Worm (Caenorhabditis elegans) whole organism, midembryonic: ENCODE data around the gene Y57G7A.11.

Experiments
- T22C8.4 ChIP-seq: fragments of 200-800 bp; sonication (Bioruptor generic); IDR thresholded peaks from 2 replicates; pipeline ENCODE4 v1.3.6; 2022; ENCODE audit warnings: missing genetic modification characterization, missing compliant biosample characterization
- cog-1 ChIP-seq: sonication (generic microtip); optimal IDR thresholded peaks from 2 replicates; lab custom pipeline; 2016; ENCODE audit warnings: missing genetic modification characterization, missing compliant biosample characterization
- flt-1 ChIP-seq: fragments of 200-800 bp; sonication (Bioruptor generic); IDR thresholded peaks from 2 replicates; pipeline ENCODE4 v1.3.6; 2022; ENCODE audit warnings: missing genetic modification characterization, missing compliant biosample characterization
- klf-2 ChIP-seq: fragments of 200-800 bp; sonication (Bioruptor generic); conservative IDR thresholded peaks from 2 replicates; pipeline ENCODE4 v1.3.6; 2022; ENCODE audit warnings: missing genetic modification reagents, missing genetic modification characterization, missing compliant biosample characterization
- med-1 ChIP-seq: sonication (generic microtip); optimal IDR thresholded peaks from 2 replicates; lab custom pipeline; 2017; ENCODE audit warnings: missing genetic modification characterization, mild to moderate bottlenecking, missing compliant biosample characterization, antibody characterized with exemption, missing genetic modification reagents; ENCODE audit not compliant: insufficient read depth
- ref-1 ChIP-seq: fragments of 200-800 bp; sonication (Bioruptor generic); conservative IDR thresholded peaks from 2 replicates; pipeline ENCODE4 v1.3.6; 2022; ENCODE audit warnings: missing genetic modification reagents, missing genetic modification characterization, missing compliant biosample characterization
- tab-1 ChIP-seq: fragments of 200-800 bp; sonication (Bioruptor generic); IDR thresholded peaks from 2 replicates; pipeline ENCODE4 v1.3.6; 2022; ENCODE audit warnings: missing genetic modification characterization, missing compliant biosample characterization
- ztf-23 ChIP-seq: fragments of 200-800 bp; sonication (Bioruptor generic); IDR thresholded peaks from 2 replicates; pipeline ENCODE4 v1.3.6; 2022; ENCODE audit warnings: missing genetic modification reagents, missing genetic modification characterization, missing compliant biosample characterization
- ztf-29 ChIP-seq: fragments of 200-800 bp; sonication (Bioruptor generic); IDR thresholded peaks from 2 replicates; pipeline ENCODE4 v1.3.6; 2022; ENCODE audit warnings: missing genetic modification reagents, missing genetic modification characterization, missing compliant biosample characterization

Y57G7A.11 gene

ce11 chrII:1276778-1277177, at the start of gene Y57G7A.11:
Y57G7A.11 (minus strand) TSS chrII:1276878.
- no peak for TF ChIP-seq ztf-23 (GFP tag; lab: Robert Waterston, UW)
- TF ChIP-seq med-1 (GFP tag; lab: Kevin White, UChicago): no peak
- no peak for TF ChIP-seq cog-1 (tag; lab: Kevin White, UChicago)
- no peak for TF ChIP-seq T22C8.4 (GFP tag; lab: Robert Waterston, UW)
- no peak for TF ChIP-seq tab-1 (GFP tag; lab: Robert Waterston, UW)
- TF ChIP-seq klf-2 (GFP tag; lab: Robert Waterston, UW): no peak
- TF ChIP-seq ref-1: no peak
- no peak for TF ChIP-seq flt-1 (GFP tag; lab: Robert Waterston, UW)
- no peak for TF ChIP-seq ztf-29

- no peak for TF ChIP-seq med-1 (GFP tag; lab: Kevin White, UChicago)
- TF ChIP-seq ztf-23 (GFP tag; lab: Robert Waterston, UW): no peak
- TF ChIP-seq flt-1 (GFP tag; lab: Robert Waterston, UW): no peak
- TF ChIP-seq tab-1 (GFP tag; lab: Robert Waterston, UW): no peak
- no peak for TF ChIP-seq cog-1 (tag; lab: Kevin White, UChicago)
- no peak for TF ChIP-seq T22C8.4 (GFP tag; lab: Robert Waterston, UW)
- TF ChIP-seq ztf-29: no peak
- TF ChIP-seq klf-2 (GFP tag; lab: Robert Waterston, UW): no peak
- TF ChIP-seq ref-1: no peak
These were observed 48.9 kb upstream of the Y57G7A.11 start for ce11 chrII:1325604-1326003.

DNA sequence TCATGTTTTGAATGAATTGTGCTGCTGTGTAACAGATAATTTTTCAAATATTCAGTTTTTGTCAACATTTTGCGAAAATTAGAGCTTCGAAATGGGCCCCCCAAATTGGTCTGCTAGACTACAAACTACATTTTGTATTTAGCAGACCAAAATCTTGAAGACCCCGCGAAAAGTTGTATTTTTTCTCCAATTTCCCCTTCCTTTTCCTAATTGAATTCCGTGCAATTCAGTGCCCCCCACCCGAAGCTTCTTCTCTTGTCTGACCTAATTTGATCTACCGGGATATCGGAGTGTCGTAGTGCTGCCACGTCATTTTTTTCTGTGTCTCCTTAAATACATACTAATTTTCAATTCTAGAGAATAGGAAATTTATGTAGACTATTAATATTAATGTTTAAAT, 47.3 kb upstream of the Y57G7A.11 start:
- TF ChIP-seq med-1 (GFP tag; lab: Kevin White, UChicago) (no peak), tab-1 (GFP tag; lab: Robert Waterston, UW) (no peak), ztf-29 (no peak), klf-2 (GFP tag; lab: Robert Waterston, UW) (no peak), T22C8.4 (GFP tag; lab: Robert Waterston, UW) (no peak), ztf-23 (GFP tag; lab: Robert Waterston, UW) (no peak), cog-1 (tag; lab: Kevin White, UChicago) (no peak), flt-1 (GFP tag; lab: Robert Waterston, UW) (no peak)

DNA sequence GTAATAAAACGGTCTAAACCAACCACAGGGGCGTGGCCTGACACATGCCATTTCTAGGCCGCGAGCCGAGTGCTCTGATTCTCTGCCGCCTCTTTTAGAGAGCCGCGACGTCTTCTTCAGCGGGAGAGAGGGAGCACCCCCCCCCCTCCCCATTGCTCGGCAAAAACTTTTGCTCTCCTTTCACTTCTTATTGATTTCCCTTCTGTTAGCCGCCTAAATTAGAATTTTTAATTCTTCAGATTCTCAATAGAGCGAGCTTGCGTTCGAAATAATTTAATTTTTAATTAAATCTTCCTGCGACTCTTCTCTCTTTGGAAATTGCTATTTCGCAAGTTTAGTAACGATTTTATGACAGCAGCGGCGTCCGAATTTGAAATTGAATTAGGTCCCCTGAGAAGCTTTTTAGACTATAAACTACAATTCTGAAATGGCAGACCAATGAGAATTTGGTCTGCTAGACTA, 46.5 kb upstream of the Y57G7A.11 start:
- no peak for TF ChIP-seq klf-2 (GFP tag; lab: Robert Waterston, UW)
- TF ChIP-seq ztf-29: no peak
- no peak for TF ChIP-seq ztf-23 (GFP tag; lab: Robert Waterston, UW)
- TF ChIP-seq T22C8.4 (GFP tag; lab: Robert Waterston, UW): no peak
- TF ChIP-seq ref-1: no peak
- TF ChIP-seq cog-1 (tag; lab: Kevin White, UChicago): no peak
- TF ChIP-seq med-1 (GFP tag; lab: Kevin White, UChicago): no peak
- no peak for TF ChIP-seq tab-1 (GFP tag; lab: Robert Waterston, UW)

- TF ChIP-seq ztf-23 (GFP tag; lab: Robert Waterston, UW): no peak
- TF ChIP-seq cog-1 (tag; lab: Kevin White, UChicago): no peak
- no peak for TF ChIP-seq tab-1 (GFP tag; lab: Robert Waterston, UW)
- no peak for TF ChIP-seq klf-2 (GFP tag; lab: Robert Waterston, UW)
- no peak for TF ChIP-seq ztf-29
- no peak for TF ChIP-seq flt-1 (GFP tag; lab: Robert Waterston, UW)
- TF ChIP-seq ref-1: no peak
- no peak for TF ChIP-seq T22C8.4 (GFP tag; lab: Robert Waterston, UW)
- no peak for TF ChIP-seq med-1 (GFP tag; lab: Kevin White, UChicago)
These were observed 45.9 kb upstream of the Y57G7A.11 start for ce11 chrII:1322283-1323173.

DNA sequence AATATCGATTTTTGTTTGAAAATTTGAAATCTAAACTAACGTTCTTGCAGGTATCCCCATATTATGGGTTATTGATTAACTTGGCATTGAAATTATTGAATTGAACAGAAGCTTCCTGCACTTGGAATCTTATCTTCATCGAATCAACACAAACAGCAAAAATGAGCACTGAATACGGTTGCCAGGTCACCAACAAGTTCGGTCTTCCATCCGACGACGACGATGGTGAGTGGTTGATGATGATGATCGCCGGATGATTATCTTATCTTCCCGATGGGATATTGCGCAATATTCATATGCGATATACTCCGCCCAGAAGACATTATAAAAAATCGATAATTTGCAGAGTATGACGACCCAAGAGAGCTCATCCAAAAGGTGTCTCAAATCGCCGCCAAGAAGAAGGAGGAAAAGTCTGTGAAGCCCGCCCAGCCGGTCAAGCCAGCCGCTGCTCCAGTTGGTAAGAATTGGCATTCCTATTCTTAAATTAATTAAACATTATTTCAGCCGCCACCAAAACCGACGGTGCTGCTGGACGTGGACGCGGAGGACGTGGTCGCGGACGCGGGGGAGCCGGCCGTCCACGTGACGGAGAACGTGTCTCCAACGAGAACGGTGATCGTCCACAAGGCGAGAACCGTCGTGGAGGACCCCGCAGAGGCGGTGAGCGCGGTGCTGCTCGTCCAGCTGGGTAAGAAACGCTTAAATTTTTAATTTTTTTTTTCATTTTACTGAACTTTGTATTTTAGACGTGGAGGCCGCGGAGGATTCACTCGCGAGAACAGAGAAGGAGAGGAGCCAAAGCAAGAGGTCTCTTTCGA, 44.5 kb upstream of the Y57G7A.11 start, which contains the start of gene vig-1:
vig-1 (plus strand) TSS at position 51 of the 821 bp plus-strand sequence.
- peak; percentile 53; the same call in 1 of the 2 replicates for TF ChIP-seq T22C8.4 (GFP tag; lab: Robert Waterston, UW)
- no peak for TF ChIP-seq med-1 (GFP tag; lab: Kevin White, UChicago)

DNA sequence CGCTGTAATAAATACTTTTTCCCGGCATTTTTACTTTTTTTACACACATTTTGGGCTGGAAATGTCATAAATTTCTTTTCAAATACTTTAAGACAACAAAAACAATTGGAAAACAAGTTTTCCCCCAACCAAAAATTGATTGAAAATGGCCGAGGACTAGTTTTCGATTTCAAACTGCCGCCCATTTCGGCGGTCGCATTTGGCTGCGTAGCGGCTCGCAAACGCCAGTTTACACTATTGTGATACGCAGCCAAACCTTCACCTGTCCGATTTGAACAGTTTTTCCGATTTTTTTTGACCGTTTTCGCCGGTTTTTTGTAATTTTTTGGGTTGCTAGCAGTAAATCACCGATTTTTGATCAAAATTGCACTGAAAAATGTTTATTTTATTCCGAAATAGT, 43.7 kb upstream of the Y57G7A.11 start:
- TF ChIP-seq ztf-23 (GFP tag; lab: Robert Waterston, UW) (peak; percentile 92), tab-1 (GFP tag; lab: Robert Waterston, UW) (peak; percentile 69; the same call in 1 of the 2 replicates), med-1 (GFP tag; lab: Kevin White, UChicago) (no peak), ref-1 (0 out of 2 replicates have a peak, but pooled peaks have one; percentile 19), klf-2 (GFP tag; lab: Robert Waterston, UW) (peak; percentile 47; the same call in 1 of the 2 replicates), ztf-29 (0 out of 2 replicates have a peak, but pooled peaks have one; percentile 16), T22C8.4 (GFP tag; lab: Robert Waterston, UW) (peak; percentile 69), cog-1 (tag; lab: Kevin White, UChicago) (peak; percentile 80), flt-1 (GFP tag; lab: Robert Waterston, UW) (peak; percentile 86)

DNA sequence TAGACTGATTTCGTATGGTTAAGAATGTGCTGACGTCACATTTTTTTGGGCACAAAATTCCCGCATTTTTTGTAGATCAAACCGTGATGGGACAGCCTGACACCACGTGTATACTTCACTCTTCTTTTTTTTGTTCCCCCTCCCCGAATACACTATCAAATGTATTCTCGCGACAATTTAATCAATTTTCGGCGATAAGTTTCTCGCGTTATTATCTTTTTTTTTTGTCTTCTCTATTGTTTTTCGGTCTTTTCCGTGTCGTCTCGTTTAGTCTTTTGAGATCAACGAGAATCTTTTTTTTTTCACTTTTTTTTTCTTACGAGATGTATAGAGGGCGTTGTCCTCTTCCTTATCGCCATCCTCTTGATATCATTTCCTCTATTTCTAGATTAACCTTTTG, 38.6 kb upstream of the Y57G7A.11 start:
- TF ChIP-seq T22C8.4 (GFP tag; lab: Robert Waterston, UW): no peak
- no peak for TF ChIP-seq klf-2 (GFP tag; lab: Robert Waterston, UW)
- TF ChIP-seq med-1 (GFP tag; lab: Kevin White, UChicago): no peak
